Fruit fly (Drosophila melanogaster) whole organism, prepupa: ENCODE measurements around the gene Ucp4B.

Experiments used
- CG11902 ChIP-seq: fragments of 200-800 bp; sonication (Bioruptor generic); optimal IDR thresholded peaks from 3 replicates; lab custom pipeline; 2016; ENCODE audit warnings: missing biosample characterization, missing genetic modification characterization
- CG7368 ChIP-seq: fragments of 200-800 bp; sonication (Bioruptor generic); optimal IDR thresholded peaks from 3 replicates; lab custom pipeline; 2016; ENCODE audit warnings: missing biosample characterization, missing genetic modification characterization
- Ets21C ChIP-seq: fragments of 200-800 bp; sonication (Bioruptor generic); optimal IDR thresholded peaks from 3 replicates; lab custom pipeline; 2016; ENCODE audit warnings: missing biosample characterization, missing genetic modification characterization
- Sox102F ChIP-seq: fragments of 200-800 bp; sonication (Bioruptor generic); optimal IDR thresholded peaks from 2 replicates; lab custom pipeline; 2016; ENCODE audit warnings: missing biosample characterization, mild to moderate bottlenecking, missing genetic modification characterization
- Sox14 ChIP-seq: fragments of 200-800 bp; sonication (Bioruptor generic); optimal IDR thresholded peaks from 3 replicates; lab custom pipeline; 2016; ENCODE audit warnings: missing biosample characterization, missing genetic modification characterization
- Sox15 ChIP-seq: fragments of 200-800 bp; sonication (Bioruptor generic); optimal IDR thresholded peaks from 3 replicates; lab custom pipeline; 2016; ENCODE audit warnings: missing biosample characterization, missing genetic modification characterization
- fd85E ChIP-seq: fragments of 200-800 bp; sonication (Bioruptor generic); optimal IDR thresholded peaks from 3 replicates; lab custom pipeline; 2016; ENCODE audit warnings: missing biosample characterization, missing genetic modification characterization
- vri ChIP-seq: fragments of 200-800 bp; sonication (Bioruptor generic); optimal IDR thresholded peaks from 3 replicates; lab custom pipeline; 2016; ENCODE audit warnings: missing biosample characterization, mild to moderate bottlenecking, missing genetic modification characterization

DNA sequence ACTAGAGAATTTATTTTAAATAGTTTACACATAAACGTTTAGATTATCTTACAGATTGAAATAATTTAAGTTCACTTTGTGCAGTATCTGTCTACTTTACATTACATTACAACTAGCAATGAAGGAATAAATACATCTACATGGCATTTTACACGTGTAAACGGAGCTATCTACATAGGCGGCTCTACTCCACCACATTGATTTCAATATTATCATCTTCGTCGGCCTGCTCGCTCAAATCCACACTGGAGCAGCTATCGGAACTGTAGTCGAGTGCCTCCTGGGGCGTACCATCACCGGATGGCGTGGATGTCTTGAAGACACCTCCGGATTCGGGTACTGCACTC is 43.4 kb downstream of the Ucp4B start:
- TF ChIP-seq vri (GFP tag; lab: Kevin White, UChicago): no peak
- TF ChIP-seq Ets21C (GFP tag; lab: Kevin White, UChicago): no peak
- TF ChIP-seq Sox14 (GFP tag; lab: Kevin White, UChicago): no peak
- TF ChIP-seq CG11902: no peak
- TF ChIP-seq Sox102F (GFP tag; lab: Kevin White, UChicago): no peak
- TF ChIP-seq Sox15: no peak
- no peak for TF ChIP-seq CG7368 (GFP tag; lab: Kevin White, UChicago)
- no peak for TF ChIP-seq fd85E
